Fruit fly (Drosophila melanogaster): Measurements from ENCODE around the gene djl.

The djl gene

DNA sequence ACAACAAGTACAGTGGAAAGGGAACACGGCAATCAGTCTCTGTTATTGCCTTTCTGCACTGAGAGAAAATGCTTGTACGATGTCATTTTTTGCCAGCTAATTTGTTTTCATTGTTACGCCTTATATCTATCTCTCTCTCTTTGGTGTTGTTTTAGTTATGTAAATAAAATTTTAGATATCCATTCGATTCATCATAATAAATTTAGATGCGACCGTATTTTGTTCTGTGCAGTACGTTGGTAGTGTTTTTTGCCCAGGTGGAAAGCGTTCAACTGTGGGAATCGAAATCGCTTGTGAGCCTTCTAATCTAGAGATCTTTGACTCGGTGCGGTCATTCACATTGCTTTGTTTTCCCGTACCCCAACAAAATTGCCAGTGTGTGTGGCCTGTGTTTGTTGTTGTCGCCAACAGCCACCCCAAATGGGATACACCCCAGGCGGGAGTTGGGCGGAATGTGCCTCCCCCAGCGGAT, 15.2 kb downstream of the djl start (continued):
- TF ChIP-seq Eip75B (GFP tag; optimal IDR thresholded peaks at IDR 0.05) (peak; percentile 95), vri (GFP tag; optimal IDR thresholded peaks at IDR 0.05) (peak; percentile 95), OdsH (GFP tag; optimal IDR thresholded peaks at IDR 0.05) (peak; percentile 95), topi (GFP tag; optimal IDR thresholded peaks at IDR 0.05) (peak; percentile 96), CG32006 (GFP tag; optimal IDR thresholded peaks at IDR 0.05) (peak; percentile 93), CG4318 (GFP tag; optimal IDR thresholded peaks at IDR 0.05) (peak; percentile 85), Hr4 (GFP tag; optimal IDR thresholded peaks at IDR 0.05) (peak; percentile 93), CG6163 (GFP tag; IDR thresholded peaks at IDR 0.05) (no peak), CG7368 (GFP tag; optimal IDR thresholded peaks at IDR 0.05) (peak; percentile 94), Hr39 (GFP tag; optimal IDR thresholded peaks at IDR 0.05) (peak; percentile 96), acj6 (GFP tag; optimal IDR thresholded peaks at IDR 0.05) (peak; percentile 95), Lpt (GFP tag; optimal IDR thresholded peaks at IDR 0.05) (peak; percentile 89), CG9139 (GFP tag; optimal IDR thresholded peaks at IDR 0.05) (peak; percentile 73)

- no peak for TF ChIP-seq CG8632 (GFP tag; optimal IDR thresholded peaks at IDR 0.05)
- no peak for TF ChIP-seq CG1621 (tag; optimal IDR thresholded peaks at IDR 0.05)
- no peak for TF ChIP-seq net (GFP tag; optimal IDR thresholded peaks at IDR 0.05)
- TF ChIP-seq Sox102F (GFP tag; optimal IDR thresholded peaks at IDR 0.05), result peak; percentile 48
- peak; percentile 38 for TF ChIP-seq CG32006 (GFP tag; optimal IDR thresholded peaks at IDR 0.05)
- TF ChIP-seq CG9139 (GFP tag; optimal IDR thresholded peaks at IDR 0.05), result no peak
- peak; percentile 8 for TF ChIP-seq CG16779 (tag; optimal IDR thresholded peaks at IDR 0.05)
- no peak for TF ChIP-seq Smox (GFP tag; optimal IDR thresholded peaks at IDR 0.05)
- TF ChIP-seq CG34406 (GFP tag; optimal IDR thresholded peaks at IDR 0.05), result no peak
- no peak for TF ChIP-seq CG6276 (GFP tag; optimal IDR thresholded peaks at IDR 0.05)
- no peak for TF ChIP-seq fd59A (GFP tag; optimal IDR thresholded peaks at IDR 0.05)
- TF ChIP-seq dsx (GFP tag; optimal IDR thresholded peaks at IDR 0.05; ENCODE audit: poor library complexity, severe bottlenecking), result no peak
- peak; percentile 33 for TF ChIP-seq Hr39 (GFP tag; optimal IDR thresholded peaks at IDR 0.05)
- TF ChIP-seq achi (GFP tag; optimal IDR thresholded peaks at IDR 0.05), result peak; percentile 0
- TF ChIP-seq Gug (GFP tag; IDR thresholded peaks at IDR 0.05), result no peak
- no peak for TF ChIP-seq dac (GFP tag; optimal IDR thresholded peaks at IDR 0.05)
- TF ChIP-seq CG11294 (GFP tag; IDR thresholded peaks at IDR 0.05), result no peak
- peak in 1 of 2 experiments; percentile 6 for TF ChIP-seq ss (GFP tag; optimal IDR thresholded peaks at IDR 0.05)
- TF ChIP-seq pdm3 (GFP tag; optimal IDR thresholded peaks at IDR 0.05), result no peak
- TF ChIP-seq CG10631 (GFP tag; optimal IDR thresholded peaks at IDR 0.05), result no peak
- peak; percentile 35 for TF ChIP-seq Hr4 (GFP tag; optimal IDR thresholded peaks at IDR 0.05)
- no peak for TF ChIP-seq Ets96B (tag; optimal IDR thresholded peaks at IDR 0.05)
- no peak for TF ChIP-seq Ets21C (GFP tag; optimal IDR thresholded peaks at IDR 0.05)
- TF ChIP-seq eg (GFP tag; IDR thresholded peaks at IDR 0.05), result no peak
- no peak for TF ChIP-seq CG3919 (GFP tag; optimal IDR thresholded peaks at IDR 0.05)
- TF ChIP-seq Met (GFP tag; optimal IDR thresholded peaks at IDR 0.05), result no peak
- no peak for TF ChIP-seq lz (GFP tag; optimal IDR thresholded peaks at IDR 0.05)
- peak; percentile 35 for TF ChIP-seq acj6 (GFP tag; optimal IDR thresholded peaks at IDR 0.05)
- no peak for TF ChIP-seq CG10669 (GFP tag; optimal IDR thresholded peaks at IDR 0.05)
Observed at dm6 chr3R:7076293-7076981, 15.9 kb downstream of the djl start.

DNA sequence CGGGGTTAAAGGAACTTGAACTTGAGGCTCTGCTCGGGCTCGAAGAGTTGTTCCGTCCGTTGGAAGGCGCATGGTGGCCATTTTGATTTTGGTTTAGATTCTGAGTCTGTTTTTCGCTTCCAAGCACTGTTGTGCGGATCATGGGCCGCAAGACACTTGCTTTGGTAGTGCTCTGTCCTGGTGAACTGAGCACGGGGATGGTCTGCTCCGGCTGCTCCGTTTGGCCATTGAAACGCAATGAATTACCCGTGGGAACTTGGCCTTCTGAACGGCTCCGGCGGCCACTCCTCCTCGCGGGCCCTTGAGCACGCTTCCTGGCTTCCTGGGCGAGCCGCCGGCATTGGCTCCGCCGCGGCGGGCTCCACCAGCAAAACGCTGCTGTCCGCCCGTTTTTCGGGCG, 19.2 kb downstream of the djl start:
- TF ChIP-seq Eip78C (GFP tag) (peak; percentile 29), CG3919 (GFP tag; optimal IDR thresholded peaks at IDR 0.05) (no peak), CG6163 (GFP tag; IDR thresholded peaks at IDR 0.05) (0 out of 3 replicates have a peak, but pooled peaks have one; percentile 15)
